Worm (Caenorhabditis elegans) whole organism, L4/young adult: ENCODE data around the gene srg-25.

Experiments
- dao-5 ChIP-seq: sonication (generic microtip); optimal IDR thresholded peaks from 2 replicates; lab custom pipeline; 2016; ENCODE audit warnings: missing genotype, missing genetic modification characterization, moderate library complexity, missing compliant biosample characterization
- him-1 ChIP-seq: sonication (generic microtip); optimal IDR thresholded peaks from 2 replicates; lab custom pipeline; 2016; ENCODE audit warnings: missing genotype, missing genetic modification reagents, missing genetic modification characterization, missing compliant biosample characterization

DNA sequence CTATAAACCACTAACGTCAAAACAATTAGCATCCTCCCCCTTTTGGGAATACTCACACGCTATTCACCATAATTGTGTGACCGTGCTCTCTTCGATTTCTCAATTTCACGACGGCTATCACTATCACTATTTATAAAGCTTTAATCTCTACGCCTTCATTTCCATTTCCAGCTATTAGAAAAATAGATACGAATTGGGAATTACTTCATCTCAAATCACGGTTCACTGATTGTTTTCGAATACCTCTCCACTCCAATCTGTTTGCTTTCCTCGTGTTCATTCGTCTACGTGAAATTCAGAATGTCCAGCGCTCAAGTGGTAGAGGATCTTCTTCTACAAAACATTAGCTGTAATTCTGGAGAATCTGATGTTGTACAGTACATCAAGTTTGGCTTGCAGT lies 8.4 kb downstream of the srg-25 start, which contains the start of gene srg-29:
- no peak for TF ChIP-seq dao-5 (tag; lab: Kevin White, UChicago)
- no peak for TF ChIP-seq him-1
